Worm (Caenorhabditis elegans) whole organism, early embryonic: ENCODE results near the gene F21C10.9.

Source experiments
- B0310.2 ChIP-seq: sonication (generic microtip); optimal IDR thresholded peaks from 2 replicates; lab custom pipeline; 2016; ENCODE audit warnings: mild to moderate bottlenecking, missing genetic modification characterization, missing compliant biosample characterization
- F13C5.2 ChIP-seq: sonication (generic microtip); optimal IDR thresholded peaks from 2 replicates; lab custom pipeline; 2017; ENCODE audit warnings: mild to moderate bottlenecking, missing genetic modification characterization, inconsistent platforms, missing compliant biosample characterization
- aly-1 ChIP-seq: sonication (generic microtip); optimal IDR thresholded peaks from 2 replicates; lab custom pipeline; 2016; ENCODE audit warnings: missing genetic modification characterization, missing compliant biosample characterization
- ama-1 ChIP-seq: fragments of 150-350 bp; optimal IDR thresholded peaks from 2 replicates; lab custom pipeline; 2014
- ceh-13 ChIP-seq: fragments of 200-800 bp; sonication (Bioruptor generic); optimal IDR thresholded peaks from 2 replicates; lab custom pipeline; 2018; ENCODE audit warnings: mild to moderate bottlenecking, missing genetic modification characterization, missing compliant biosample characterization
- ceh-36 ChIP-seq: sonication (generic microtip); optimal IDR thresholded peaks from 2 replicates; lab custom pipeline; 2016; ENCODE audit warnings: missing genetic modification characterization, inconsistent platforms, missing compliant biosample characterization
- ets-7 ChIP-seq: sonication (generic microtip); optimal IDR thresholded peaks from 2 replicates; lab custom pipeline; 2016; ENCODE audit warnings: missing genotype, missing genetic modification characterization, missing compliant biosample characterization
- flt-1 ChIP-seq: fragments of 200-800 bp; sonication (Bioruptor generic); IDR thresholded peaks from 2 replicates; pipeline ENCODE4 v1.3.6; 2022; ENCODE audit warnings: missing genetic modification characterization, missing compliant biosample characterization
- hmbx-1 ChIP-seq: sonication (generic microtip); optimal IDR thresholded peaks from 2 replicates; lab custom pipeline; 2016; ENCODE audit warnings: mild to moderate bottlenecking, missing genetic modification characterization, missing compliant biosample characterization
- hmg-4 ChIP-seq: fragments of 200-800 bp; sonication (Bioruptor generic); optimal IDR thresholded peaks from 2 replicates; lab custom pipeline; 2018; ENCODE audit warnings: mild to moderate bottlenecking, missing genetic modification characterization, missing compliant biosample characterization
- hnd-1 ChIP-seq: sonication (generic microtip); optimal IDR thresholded peaks from 2 replicates; lab custom pipeline; 2016; ENCODE audit warnings: missing genetic modification characterization, missing compliant biosample characterization
- pes-1 ChIP-seq: fragments of 200-800 bp; sonication (Bioruptor generic); IDR thresholded peaks from 2 replicates; pipeline ENCODE4 v1.3.6; 2022; ENCODE audit warnings: missing genetic modification reagents, missing genetic modification characterization, missing compliant biosample characterization
- scrt-1 ChIP-seq: fragments of 200-800 bp; sonication (Bioruptor generic); IDR thresholded peaks from 2 replicates; pipeline ENCODE4 v1.3.6; 2022; ENCODE audit warnings: missing genetic modification characterization, missing compliant biosample characterization
- sea-1 ChIP-seq: fragments of 200-800 bp; sonication (Bioruptor generic); conservative IDR thresholded peaks from 2 replicates; pipeline ENCODE4 v1.3.6; 2022; ENCODE audit warnings: missing genetic modification characterization, missing compliant biosample characterization
- tbx-11 ChIP-seq: fragments of 200-800 bp; sonication (Bioruptor generic); IDR thresholded peaks from 2 replicates; pipeline ENCODE4 v1.3.6; 2022; ENCODE audit warnings: missing genetic modification characterization, missing compliant biosample characterization
- tbx-37 ChIP-seq: fragments of 200-800 bp; sonication (Bioruptor generic); conservative IDR thresholded peaks from 2 replicates; pipeline ENCODE4 v1.3.6; 2022; ENCODE audit warnings: missing genetic modification reagents, missing genetic modification characterization, missing compliant biosample characterization
- tra-4 ChIP-seq: sonication (generic microtip); optimal IDR thresholded peaks from 2 replicates; lab custom pipeline; 2017; ENCODE audit warnings: missing genetic modification characterization, missing compliant biosample characterization

Gene F21C10.9

DNA sequence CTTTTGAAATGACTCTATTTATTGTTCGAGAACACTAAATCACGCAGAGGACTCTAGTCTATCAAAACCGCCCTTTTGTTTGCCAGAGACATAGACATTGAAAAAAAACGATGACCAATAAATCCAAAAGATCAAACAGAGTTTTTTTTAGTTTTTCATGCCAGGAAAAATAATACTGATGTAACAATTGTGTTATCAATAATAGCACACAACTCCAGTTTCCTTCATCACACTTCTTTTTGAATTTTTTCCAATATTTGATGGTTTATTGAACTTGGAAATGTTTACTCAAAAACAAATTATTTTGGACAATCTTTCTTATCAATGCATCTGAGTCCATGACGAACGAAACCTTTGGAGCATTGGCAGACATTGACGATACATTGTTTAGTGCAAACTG lies 44.5 kb downstream of the F21C10.9 start, which contains the start of gene C25E10.8:
Gene C25E10.8, minus strand, starts transcription at position 101 of the 400 bp plus-strand sequence.
- TF ChIP-seq hnd-1 (tag; lab: Kevin White, UChicago) = no peak
- no peak for TF ChIP-seq pes-1 (GFP tag; lab: Robert Waterston, UW)
- TF ChIP-seq hmbx-1 (tag; lab: Kevin White, UChicago) = no peak
- no peak for TF ChIP-seq tra-4 (tag; lab: Kevin White, UChicago)
- TF ChIP-seq flt-1 (GFP tag; lab: Robert Waterston, UW) = no peak
- no peak for TF ChIP-seq tbx-11 (GFP tag; lab: Robert Waterston, UW)
- no peak for TF ChIP-seq scrt-1 (GFP tag; lab: Robert Waterston, UW)
- TF ChIP-seq hmg-4 (GFP tag; lab: Kevin White, UChicago) = no peak
- no peak for TF ChIP-seq sea-1 (GFP tag; lab: Robert Waterston, UW)
- no peak for TF ChIP-seq F13C5.2 (tag; lab: Kevin White, UChicago)
- no peak for TF ChIP-seq ets-7
- TF ChIP-seq ama-1 (lab: Kevin White, UChicago) = no peak
- no peak for TF ChIP-seq ceh-13 (GFP tag; lab: Kevin White, UChicago)
- no peak for TF ChIP-seq ceh-36 (tag; lab: Kevin White, UChicago)
- no peak for TF ChIP-seq tbx-37
- TF ChIP-seq aly-1 (tag; lab: Kevin White, UChicago) = no peak
- TF ChIP-seq B0310.2 (tag; lab: Kevin White, UChicago) = no peak

ce11 chrV:9053235-9053634 lies 45.3 kb downstream of the F21C10.9 start:
- TF ChIP-seq flt-1 (GFP tag; lab: Robert Waterston, UW) (no peak), ceh-36 (tag; lab: Kevin White, UChicago) (no peak), tbx-37 (no peak), pes-1 (GFP tag; lab: Robert Waterston, UW) (no peak), aly-1 (tag; lab: Kevin White, UChicago) (no peak), tbx-11 (GFP tag; lab: Robert Waterston, UW) (no peak), tra-4 (tag; lab: Kevin White, UChicago) (no peak), sea-1 (GFP tag; lab: Robert Waterston, UW) (no peak), hmg-4 (GFP tag; lab: Kevin White, UChicago) (no peak), ama-1 (lab: Kevin White, UChicago) (no peak), B0310.2 (tag; lab: Kevin White, UChicago) (no peak), hmbx-1 (tag; lab: Kevin White, UChicago) (no peak), scrt-1 (GFP tag; lab: Robert Waterston, UW) (no peak), hnd-1 (tag; lab: Kevin White, UChicago) (no peak), F13C5.2 (tag; lab: Kevin White, UChicago) (no peak), ets-7 (no peak), ceh-13 (GFP tag; lab: Kevin White, UChicago) (no peak)

- TF ChIP-seq pes-1 (GFP tag; lab: Robert Waterston, UW) = no peak
- no peak for TF ChIP-seq flt-1 (GFP tag; lab: Robert Waterston, UW)
- TF ChIP-seq ets-7 = no peak
- TF ChIP-seq sea-1 (GFP tag; lab: Robert Waterston, UW) = no peak
- no peak for TF ChIP-seq tra-4 (tag; lab: Kevin White, UChicago)
- no peak for TF ChIP-seq ama-1 (lab: Kevin White, UChicago)
- no peak for TF ChIP-seq aly-1 (tag; lab: Kevin White, UChicago)
Measured at ce11 chrV:9051100-9051499, 47.4 kb downstream of the F21C10.9 start, which contains the start of gene C25E10.7. TSS of gene C25E10.7 (minus strand) at chrV:9051200.

DNA sequence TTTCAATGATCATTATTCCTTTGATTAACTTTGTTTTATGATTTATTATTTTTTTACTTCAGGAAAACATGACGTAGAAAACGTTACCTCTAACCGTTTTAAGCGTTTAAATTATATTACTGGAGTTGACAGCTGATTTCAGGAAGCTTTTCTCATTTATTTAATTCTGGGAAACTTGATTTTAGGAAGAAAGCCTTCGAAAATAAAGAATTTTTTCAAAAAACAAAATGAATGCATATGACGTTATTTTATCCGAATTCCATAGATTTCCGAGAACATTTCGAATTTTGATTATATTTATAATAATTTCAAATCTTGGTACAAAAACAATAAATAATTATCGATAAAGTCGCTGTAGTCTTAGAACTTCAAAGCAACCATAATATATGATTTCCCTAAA lies 49.2 kb downstream of the F21C10.9 start:
- no peak for TF ChIP-seq F13C5.2 (tag; lab: Kevin White, UChicago)
- no peak for TF ChIP-seq pes-1 (GFP tag; lab: Robert Waterston, UW)
- TF ChIP-seq ama-1 (lab: Kevin White, UChicago) = no peak

ce11 chrV:9047555-9048049 lies 50.9 kb downstream of the F21C10.9 start, which contains the start of gene C25E10.17:
TSS of gene C25E10.17 (minus strand) at chrV:9047605.
- TF ChIP-seq tbx-37 = no peak
- no peak for TF ChIP-seq scrt-1 (GFP tag; lab: Robert Waterston, UW)
- no peak for TF ChIP-seq flt-1 (GFP tag; lab: Robert Waterston, UW)
- no peak for TF ChIP-seq hnd-1 (tag; lab: Kevin White, UChicago)
- no peak for TF ChIP-seq hmg-4 (GFP tag; lab: Kevin White, UChicago)
- no peak for TF ChIP-seq tbx-11 (GFP tag; lab: Robert Waterston, UW)
- no peak for TF ChIP-seq tra-4 (tag; lab: Kevin White, UChicago)
- no peak for TF ChIP-seq sea-1 (GFP tag; lab: Robert Waterston, UW)
- no peak for TF ChIP-seq hmbx-1 (tag; lab: Kevin White, UChicago)
- no peak for TF ChIP-seq ets-7
- TF ChIP-seq F13C5.2 (tag; lab: Kevin White, UChicago) = no peak
- TF ChIP-seq pes-1 (GFP tag; lab: Robert Waterston, UW) = no peak
- TF ChIP-seq ama-1 (lab: Kevin White, UChicago) = no peak
- no peak for TF ChIP-seq ceh-13 (GFP tag; lab: Kevin White, UChicago)
- TF ChIP-seq aly-1 (tag; lab: Kevin White, UChicago) = no peak
